Fruit fly (Drosophila melanogaster) whole organism, embryonic: ENCODE data around the gene CAH3.
A peak's percentile ranks its signal among the peaks of the same experiment; 100 is the strongest.

Experiments
- Antp ChIP-seq: fragments of 200-800 bp; sonication (Bioruptor generic); optimal IDR thresholded peaks from 3 replicates; lab custom pipeline; 2016; ENCODE audit warnings: missing biosample characterization, missing genetic modification characterization
- Atf6 ChIP-seq: fragments of 200-800 bp; sonication (Bioruptor generic); IDR thresholded peaks from 2 replicates; pipeline ENCODE4 v1.3.6; 2022; ENCODE audit warnings: missing biosample characterization, missing genetic modification characterization
- CG10366 ChIP-seq: fragments of 200-800 bp; sonication (Bioruptor generic); IDR thresholded peaks from 2 replicates; pipeline ENCODE4 v1.3.6; 2022; ENCODE audit warnings: missing biosample characterization, missing genetic modification characterization
- CG10462 ChIP-seq: fragments of 200-800 bp; sonication (Bioruptor generic); optimal IDR thresholded peaks from 2 replicates; lab custom pipeline; 2016; ENCODE audit warnings: missing biosample characterization, missing genetic modification characterization
- CG12769 ChIP-seq: fragments of 200-800 bp; sonication (Bioruptor generic); optimal IDR thresholded peaks from 2 replicates; lab custom pipeline; 2019; ENCODE audit warnings: missing biosample characterization, mild to moderate bottlenecking, missing genetic modification characterization, moderate library complexity
- CG13424 ChIP-seq: fragments of 200-800 bp; sonication (Bioruptor generic); optimal IDR thresholded peaks from 2 replicates; lab custom pipeline; 2019; ENCODE audit warnings: missing biosample characterization, mild to moderate bottlenecking, missing genetic modification characterization, moderate library complexity
- CG1603 ChIP-seq: fragments of 200-800 bp; sonication (Bioruptor generic); optimal IDR thresholded peaks from 2 replicates; lab custom pipeline; 2019; ENCODE audit warnings: missing biosample characterization, mild to moderate bottlenecking, missing genetic modification characterization, moderate library complexity
- CG1647 ChIP-seq: fragments of 200-800 bp; sonication (Bioruptor generic); optimal IDR thresholded peaks from 3 replicates; lab custom pipeline; 2016; ENCODE audit warnings: missing biosample characterization, missing genetic modification characterization
- CG17802 ChIP-seq: fragments of 200-800 bp; sonication (Bioruptor generic); optimal IDR thresholded peaks from 2 replicates; lab custom pipeline; 2018; ENCODE audit warnings: missing biosample characterization, mild to moderate bottlenecking, missing genetic modification characterization, moderate library complexity
- CG17829 ChIP-seq: fragments of 200-800 bp; optimal IDR thresholded peaks from 2 replicates; lab custom pipeline; 2019; ENCODE audit warnings: missing biosample characterization, mild to moderate bottlenecking, missing genetic modification characterization, moderate library complexity
- CG2116 ChIP-seq: fragments of 200-800 bp; sonication (Bioruptor generic); optimal IDR thresholded peaks from 3 replicates; lab custom pipeline; 2018; ENCODE audit warnings: missing biosample characterization, mild to moderate bottlenecking, missing genetic modification characterization
- CG2202 ChIP-seq: fragments of 200-800 bp; sonication (Bioruptor generic); optimal IDR thresholded peaks from 2 replicates; lab custom pipeline; 2018; ENCODE audit warnings: missing biosample characterization, mild to moderate bottlenecking, missing genetic modification characterization
- CG32532 ChIP-seq: fragments of 200-800 bp; sonication (Bioruptor generic); IDR thresholded peaks from 2 replicates; pipeline ENCODE4 v1.3.6; 2022; ENCODE audit warnings: missing biosample characterization, missing genetic modification characterization
- CG32767 ChIP-seq: fragments of 200-800 bp; sonication (Bioruptor generic); IDR thresholded peaks from 2 replicates; pipeline ENCODE4 v1.3.6; 2022; ENCODE audit warnings: missing biosample characterization, missing genetic modification characterization
- CG8281 ChIP-seq: fragments of 200-800 bp; sonication (Bioruptor generic); optimal IDR thresholded peaks from 2 replicates; lab custom pipeline; 2018; ENCODE audit warnings: missing biosample characterization, mild to moderate bottlenecking, missing genetic modification characterization, moderate library complexity
- CG9817 ChIP-seq: fragments of 200-800 bp; sonication (Bioruptor generic); optimal IDR thresholded peaks from 2 replicates; lab custom pipeline; 2018; ENCODE audit warnings: missing biosample characterization, mild to moderate bottlenecking, missing genetic modification characterization, moderate library complexity
- Dad ChIP-seq: fragments of 200-800 bp; sonication (Bioruptor generic); optimal IDR thresholded peaks from 3 replicates; lab custom pipeline; 2016; ENCODE audit warnings: missing biosample characterization, missing genetic modification characterization
- Dll ChIP-seq: fragments of 200-800 bp; sonication (Bioruptor generic); IDR thresholded peaks from 4 replicates; pipeline ENCODE4 v1.3.6; 2022; ENCODE audit warnings: missing biosample characterization, missing genetic modification characterization; ENCODE audit not compliant: partially characterized antibody
- Dp ChIP-seq: fragments of 200-800 bp; sonication (Bioruptor generic); optimal IDR thresholded peaks from 2 replicates; lab custom pipeline; 2018; ENCODE audit warnings: missing biosample characterization, mild to moderate bottlenecking, missing genetic modification characterization, moderate library complexity
- Eip74EF ChIP-seq, 2 experiments: fragments of 200-800 bp in 1 of 2; fragments of >200 bp in 1 of 2; sonication (Bioruptor generic) in 1 of 2; optimal IDR thresholded peaks; 2 replicates each; lab custom pipeline; 2017 to 2019; ENCODE audit warnings: missing biosample characterization in 2 of 2, missing genetic modification characterization in 2 of 2, mild to moderate bottlenecking in 1 of 2, moderate library complexity in 1 of 2
- Fer1 ChIP-seq: fragments of 200-800 bp; sonication (Bioruptor generic); optimal IDR thresholded peaks from 2 replicates; lab custom pipeline; 2017; ENCODE audit warnings: missing biosample characterization, mild to moderate bottlenecking, missing genetic modification characterization
- Oaz ChIP-seq: fragments of 200-800 bp; sonication (Bioruptor generic); IDR thresholded peaks from 2 replicates; pipeline ENCODE4 v1.3.6; 2022; ENCODE audit warnings: missing biosample characterization, missing genetic modification characterization
- Six4 ChIP-seq: fragments of 200-800 bp; sonication (Bioruptor generic); optimal IDR thresholded peaks from 2 replicates; lab custom pipeline; 2016; ENCODE audit warnings: missing biosample characterization, missing genetic modification characterization
- Sox102F ChIP-seq: fragments of 200-800 bp; sonication (Bioruptor generic); optimal IDR thresholded peaks from 2 replicates; lab custom pipeline; 2018; ENCODE audit warnings: missing biosample characterization, mild to moderate bottlenecking, missing genetic modification characterization, moderate library complexity
- Sry-β ChIP-seq: fragments of 200-800 bp; sonication (Bioruptor generic); optimal IDR thresholded peaks from 2 replicates; lab custom pipeline; 2018; ENCODE audit warnings: missing biosample characterization, mild to moderate bottlenecking, missing genetic modification characterization, moderate library complexity
- Tbp ChIP-seq: fragments of >200 bp; optimal IDR thresholded peaks from 2 replicates; lab custom pipeline; 2018; ENCODE audit warnings: missing biosample characterization, missing genetic modification characterization
- Xbp1 ChIP-seq: fragments of 200-800 bp; sonication (Bioruptor generic); optimal IDR thresholded peaks from 3 replicates; lab custom pipeline; 2016; ENCODE audit warnings: missing biosample characterization, mild to moderate bottlenecking, missing genetic modification characterization
- amos ChIP-seq: fragments of 200-800 bp; sonication (Bioruptor generic); IDR thresholded peaks from 2 replicates; pipeline ENCODE4 v1.3.6; 2022; ENCODE audit warnings: missing biosample characterization, missing genetic modification characterization; ENCODE audit not compliant: partially characterized antibody
- az2 ChIP-seq: fragments of 200-800 bp; sonication (Bioruptor generic); optimal IDR thresholded peaks from 3 replicates; lab custom pipeline; 2016; ENCODE audit warnings: missing biosample characterization, missing genetic modification characterization
- bsh ChIP-seq, 2 experiments: fragments of 200-800 bp; sonication (Bioruptor generic); optimal IDR thresholded peaks; 2 replicates each; lab custom pipeline; 2017 to 2018; ENCODE audit warnings: mild to moderate bottlenecking in 2 of 2, missing biosample characterization in 2 of 2, missing genetic modification characterization in 2 of 2, moderate library complexity in 1 of 2
- btn ChIP-seq: fragments of 200-800 bp; sonication (Bioruptor generic); optimal IDR thresholded peaks from 2 replicates; lab custom pipeline; 2016; ENCODE audit warnings: missing biosample characterization, missing genetic modification characterization
- chif ChIP-seq, 2 experiments: fragments of 200-800 bp; sonication (Bioruptor generic); optimal IDR thresholded peaks; 3 replicates each; lab custom pipeline; 2016; ENCODE audit warnings: missing biosample characterization in 2 of 2, missing genetic modification characterization in 2 of 2
- crc ChIP-seq: fragments of 200-800 bp; sonication (Bioruptor generic); optimal IDR thresholded peaks from 2 replicates; lab custom pipeline; 2016; ENCODE audit warnings: missing biosample characterization, missing genetic modification characterization
- dmrt99B ChIP-seq: fragments of 200-800 bp; sonication (Bioruptor generic); optimal IDR thresholded peaks from 2 replicates; lab custom pipeline; 2018; ENCODE audit warnings: missing biosample characterization, mild to moderate bottlenecking, missing genetic modification characterization, moderate library complexity
- gro ChIP-seq: fragments of 200-800 bp; sonication (Bioruptor generic); optimal IDR thresholded peaks from 2 replicates; lab custom pipeline; 2016; ENCODE audit warnings: missing biosample characterization, missing genetic modification characterization
- her ChIP-seq: fragments of 200-800 bp; sonication (Bioruptor generic); optimal IDR thresholded peaks from 2 replicates; lab custom pipeline; 2016; ENCODE audit warnings: missing biosample characterization, missing genetic modification characterization
- mld ChIP-seq: fragments of 200-800 bp; sonication (Bioruptor generic); IDR thresholded peaks from 3 replicates; pipeline ENCODE4 v1.3.6; 2022; ENCODE audit warnings: missing biosample characterization, missing genetic modification characterization; ENCODE audit not compliant: partially characterized antibody
- nom ChIP-seq: fragments of 200-800 bp; sonication (Bioruptor generic); optimal IDR thresholded peaks from 2 replicates; lab custom pipeline; 2017; ENCODE audit warnings: missing biosample characterization, missing genetic modification characterization, mild to moderate bottlenecking, moderate library complexity, missing genetic modification reagents
- oc ChIP-seq: fragments of 200-800 bp; sonication (Bioruptor generic); optimal IDR thresholded peaks from 2 replicates; lab custom pipeline; 2018; ENCODE audit warnings: missing biosample characterization, mild to moderate bottlenecking, missing genetic modification characterization, moderate library complexity
- onecut ChIP-seq: fragments of 200-800 bp; sonication (Bioruptor generic); IDR thresholded peaks from 2 replicates; pipeline ENCODE4 v1.3.6; 2022; ENCODE audit warnings: missing biosample characterization, missing genetic modification characterization
- p53 ChIP-seq: fragments of 200-800 bp; sonication (Bioruptor generic); optimal IDR thresholded peaks from 2 replicates; lab custom pipeline; 2016; ENCODE audit warnings: missing biosample characterization, missing genetic modification characterization
- pho ChIP-seq: fragments of 200-800 bp; sonication (Bioruptor generic); optimal IDR thresholded peaks from 2 replicates; lab custom pipeline; 2016; ENCODE audit warnings: missing biosample characterization, missing genetic modification characterization
- sim ChIP-seq: fragments of 200-800 bp; sonication (Bioruptor generic); IDR thresholded peaks from 2 replicates; pipeline ENCODE4 v1.3.6; 2022; ENCODE audit warnings: missing biosample characterization, missing genetic modification characterization
- sima ChIP-seq: fragments of 200-800 bp; sonication (Bioruptor generic); optimal IDR thresholded peaks from 2 replicates; lab custom pipeline; 2016; ENCODE audit warnings: missing biosample characterization, missing genetic modification characterization
- sisA ChIP-seq: fragments of 200-800 bp; sonication (Bioruptor generic); IDR thresholded peaks from 2 replicates; pipeline ENCODE4 v1.3.6; 2022; ENCODE audit warnings: missing biosample characterization, missing genetic modification characterization
- slp2 ChIP-seq: fragments of 200-800 bp; sonication (Bioruptor generic); optimal IDR thresholded peaks from 2 replicates; lab custom pipeline; 2016; ENCODE audit warnings: missing biosample characterization, missing genetic modification characterization
- tin ChIP-seq: fragments of 200-800 bp; sonication (Bioruptor generic); optimal IDR thresholded peaks from 3 replicates; lab custom pipeline; 2016; ENCODE audit warnings: missing biosample characterization, missing genetic modification characterization
- ttk ChIP-seq: fragments of 200-800 bp; sonication (Bioruptor generic); IDR thresholded peaks from 2 replicates; pipeline ENCODE4 v2.1.2; 2022; ENCODE audit warnings: missing biosample characterization, missing genetic modification characterization
- tx ChIP-seq: fragments of 200-800 bp; sonication (Bioruptor generic); optimal IDR thresholded peaks from 2 replicates; lab custom pipeline; 2016; ENCODE audit warnings: missing biosample characterization, missing genetic modification characterization
- vnd ChIP-seq: fragments of 200-800 bp; sonication (Bioruptor generic); IDR thresholded peaks from 3 replicates; pipeline ENCODE4 v1.3.6; 2022; ENCODE audit warnings: missing biosample characterization, missing genetic modification characterization; ENCODE audit not compliant: partially characterized antibody
- yki ChIP-seq: fragments of >200 bp; optimal IDR thresholded peaks from 3 replicates; lab custom pipeline; 2018
- zfh1 ChIP-seq: fragments of 200-800 bp; sonication (Bioruptor generic); IDR thresholded peaks from 3 replicates; pipeline ENCODE4 v1.3.6; 2022; ENCODE audit warnings: missing biosample characterization, missing genetic modification characterization

Gene CAH3

DNA sequence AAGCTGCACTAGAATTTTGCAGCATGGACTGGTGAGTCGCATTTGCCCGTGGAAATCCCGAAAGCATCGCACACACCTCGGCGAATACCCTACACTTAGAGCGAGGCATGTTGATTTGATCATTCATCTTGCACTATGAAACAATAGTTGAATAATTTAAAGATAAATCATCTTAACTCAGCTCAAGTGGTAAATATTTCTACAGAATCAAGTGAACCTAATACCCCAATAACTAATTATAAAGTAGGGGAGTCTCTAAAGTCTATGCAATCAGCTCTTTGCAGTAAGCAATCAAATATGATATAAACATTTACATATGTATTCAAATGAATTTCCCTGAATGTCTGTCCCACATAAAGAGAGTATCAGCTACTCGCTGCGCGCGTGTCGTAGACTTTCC lies 3.6 kb upstream of the CAH3 start (continued):
- TF ChIP-seq Dll (GFP tag; lab: Robert Waterston, UW) (no peak), CG12769 (peak; percentile 57), Antp (GFP tag; lab: Kevin White, UChicago) (peak; percentile 76), p53 (GFP tag; lab: Kevin White, UChicago) (no peak), Sry-β (GFP tag; lab: Kevin White, UChicago) (no peak), CG17802 (tag; lab: Kevin White, UChicago) (no peak), CG1647 (GFP tag; lab: Kevin White, UChicago) (no peak), Dad (GFP tag; lab: Kevin White, UChicago) (peak; percentile 74), CG32532 (GFP tag; lab: Robert Waterston, UW) (no peak), zfh1 (GFP tag; lab: Robert Waterston, UW) (peak; percentile 54; the same call in 2 of the 3 replicates), slp2 (GFP tag; lab: Kevin White, UChicago) (peak; percentile 82), Fer1 (GFP tag; lab: Kevin White, UChicago) (no peak), bsh (GFP tag; optimal IDR thresholded peaks at IDR 0.05; lab: Kevin White, UChicago) (peak in 1 of 2 experiments; percentile 25), Tbp (no peak), gro (peak; percentile 74), CG13424 (no peak), btn (GFP tag; lab: Kevin White, UChicago) (no peak), Atf6 (GFP tag; lab: Robert Waterston, UW) (no peak), pho (no peak), CG9817 (tag; lab: Kevin White, UChicago) (no peak), mld (GFP tag; lab: Robert Waterston, UW) (no peak), chif (GFP tag; optimal IDR thresholded peaks at IDR 0.05; lab: Kevin White, UChicago) (no peak), CG10462 (GFP tag; lab: Kevin White, UChicago) (no peak), onecut (peak; percentile 86), tx (GFP tag; lab: Kevin White, UChicago) (no peak), yki (lab: Kevin White, UChicago) (no peak), CG8281 (tag; lab: Kevin White, UChicago) (peak; percentile 69), az2 (GFP tag; lab: Kevin White, UChicago) (no peak), tin (GFP tag; lab: Kevin White, UChicago) (no peak), Sox102F (GFP tag; lab: Kevin White, UChicago) (peak; percentile 33), CG10366 (GFP tag; lab: Robert Waterston, UW) (peak; percentile 42; the same call in 1 of the 2 replicates), amos (GFP tag; lab: Robert Waterston, UW) (no peak), Eip74EF (GFP tag; optimal IDR thresholded peaks at IDR 0.05; lab: Kevin White, UChicago) (peak in 1 of 2 experiments; percentile 90), CG2202 (tag; lab: Kevin White, UChicago) (no peak), CG17829 (tag; lab: Kevin White, UChicago) (no peak), Six4 (GFP tag; lab: Kevin White, UChicago) (no peak), CG1603 (tag; lab: Kevin White, UChicago) (peak; percentile 24), oc (tag; lab: Kevin White, UChicago) (peak; percentile 90), CG2116 (GFP tag; lab: Kevin White, UChicago) (no peak), Dp (no peak), crc (peak; percentile 68), dmrt99B (tag; lab: Kevin White, UChicago) (peak; percentile 75), ttk (GFP tag; lab: Robert Waterston, UW) (no peak), sima (GFP tag; lab: Kevin White, UChicago) (peak; percentile 29), CG32767 (no peak), Xbp1 (GFP tag; lab: Kevin White, UChicago) (no peak), nom (GFP tag; lab: Kevin White, UChicago) (no peak), vnd (GFP tag; lab: Robert Waterston, UW) (no peak), Oaz (GFP tag; lab: Robert Waterston, UW) (no peak), sim (no peak), her (GFP tag; lab: Kevin White, UChicago) (no peak), sisA (GFP tag; lab: Robert Waterston, UW) (no peak)
